Worm (Caenorhabditis elegans) whole organism, early embryonic: ENCODE data around the gene ftr-1.

Experiments
- ama-1 ChIP-seq: fragments of 150-350 bp; optimal IDR thresholded peaks from 2 replicates; lab custom pipeline; 2014
- hmbx-1 ChIP-seq: sonication (generic microtip); optimal IDR thresholded peaks from 2 replicates; lab custom pipeline; 2016; ENCODE audit warnings: mild to moderate bottlenecking, missing genetic modification characterization, missing compliant biosample characterization
- sea-1 ChIP-seq: fragments of 200-800 bp; sonication (Bioruptor generic); conservative IDR thresholded peaks from 2 replicates; pipeline ENCODE4 v1.3.6; 2022; ENCODE audit warnings: missing genetic modification characterization, missing compliant biosample characterization

DNA sequence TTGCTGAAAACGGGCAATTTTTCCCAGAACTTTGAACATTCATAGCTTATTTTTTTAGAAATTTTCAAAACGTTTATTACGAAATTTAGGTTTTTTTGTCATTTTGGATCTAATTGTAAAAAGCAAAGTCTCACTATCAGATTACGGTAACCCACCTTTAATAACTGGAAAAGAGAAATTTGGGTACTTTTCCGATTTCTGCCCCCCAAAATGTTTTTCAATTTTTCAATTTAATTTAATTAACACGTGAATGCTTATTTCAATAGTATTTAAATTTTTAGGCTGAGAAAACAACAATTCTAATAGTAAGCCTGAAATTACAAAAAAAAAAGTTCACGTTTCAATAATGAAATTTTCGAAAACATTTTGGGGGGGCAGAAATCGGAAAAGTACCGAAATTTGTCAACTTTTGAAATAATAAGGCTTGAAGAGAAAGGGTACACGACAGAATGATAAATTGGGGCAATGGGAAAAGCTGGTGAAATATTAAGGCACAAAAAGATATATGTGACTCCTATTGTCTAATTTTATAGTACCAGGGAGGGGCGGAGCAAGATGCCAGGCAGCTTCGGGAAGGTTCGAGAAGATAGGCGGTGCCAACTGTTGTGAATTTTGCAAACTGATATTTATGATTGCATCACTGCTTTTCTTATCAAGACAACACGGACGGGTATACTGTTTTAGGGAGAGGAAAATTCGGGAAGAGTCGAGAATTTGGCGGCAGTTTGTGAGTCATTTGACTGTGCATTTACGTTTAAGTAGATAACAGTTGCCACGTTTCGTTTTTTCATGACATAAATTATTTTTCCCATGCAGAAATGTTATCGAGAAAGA, 32.5 kb upstream of the ftr-1 start, which contains the start of gene F19B2.5:
- TF ChIP-seq ama-1 (lab: Kevin White, UChicago), result no peak
- no peak for TF ChIP-seq sea-1 (GFP tag; lab: Robert Waterston, UW)
- no peak for TF ChIP-seq hmbx-1 (tag; lab: Kevin White, UChicago)
